Fruit fly (Drosophila melanogaster): ENCODE data around the gene Fkbp39.

The Fkbp39 gene

DNA sequence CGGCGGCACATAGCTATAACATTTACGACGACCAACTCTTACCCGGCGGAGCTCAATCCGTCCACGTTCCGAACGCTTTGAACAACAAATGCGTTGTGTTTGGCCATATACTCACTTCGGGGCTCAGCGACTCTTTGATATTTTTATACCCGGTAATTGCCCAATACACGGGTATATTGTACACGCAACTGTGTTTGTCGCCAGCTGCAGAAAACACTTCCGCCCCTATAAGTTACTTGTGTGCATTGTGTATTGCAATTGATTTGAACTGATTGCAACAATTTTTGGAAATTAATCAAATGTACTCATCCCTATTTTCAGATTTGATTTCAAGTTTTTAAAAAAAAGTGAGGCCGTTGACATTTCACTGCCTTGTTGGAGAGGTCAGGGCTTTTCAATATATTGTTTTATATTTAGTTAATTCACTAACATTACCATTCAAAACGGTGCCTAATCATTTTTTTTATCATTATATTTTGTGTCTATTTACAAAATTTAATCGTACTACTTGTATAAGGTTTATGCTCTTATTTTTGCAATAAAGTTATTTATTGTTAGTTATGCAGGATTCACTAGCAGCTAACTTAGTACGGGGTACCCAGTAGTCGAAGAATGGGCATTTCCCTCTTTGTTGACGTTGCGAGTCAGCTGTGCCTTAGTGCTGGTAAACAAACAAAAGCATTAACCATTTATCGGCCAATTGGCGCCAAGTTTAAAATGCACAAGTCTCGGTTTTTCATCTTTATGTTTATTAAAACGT lies 10.2 kb upstream of the Fkbp39 start, which contains the start of gene Nagk (continued):
- no peak for TF ChIP-seq CG2129 (GFP tag; IDR thresholded peaks at IDR 0.05; ENCODE audit: partially characterized antibody)
- TF ChIP-seq dysf (GFP tag; IDR thresholded peaks at IDR 0.05) = peak; percentile 34; the same call in 2 of the 3 replicates
- TF ChIP-seq CG17612 (GFP tag; IDR thresholded peaks at IDR 0.05) = no peak
- TF ChIP-seq CG4820 (GFP tag; optimal IDR thresholded peaks at IDR 0.05) = peak; percentile 53
- peak; percentile 79 for TF ChIP-seq lilli (GFP tag; optimal IDR thresholded peaks at IDR 0.05)
- TF ChIP-seq gce (GFP tag; IDR thresholded peaks at IDR 0.05) = no peak
- peak; percentile 78 for TF ChIP-seq CG18619 (GFP tag; optimal IDR thresholded peaks at IDR 0.05)
- no peak for TF ChIP-seq ERR (GFP tag; optimal IDR thresholded peaks at IDR 0.05)
- no peak for TF ChIP-seq Abd-B (GFP tag; optimal IDR thresholded peaks at IDR 0.05)
- no peak for TF ChIP-seq CG11560 (tag; IDR thresholded peaks at IDR 0.05)
- no peak for TF ChIP-seq CG7745 (tag; optimal IDR thresholded peaks at IDR 0.05)
- peak; percentile 14 for TF ChIP-seq CG15601 (tag; optimal IDR thresholded peaks at IDR 0.05)
- peak; percentile 16 for TF ChIP-seq CG5245 (GFP tag; optimal IDR thresholded peaks at IDR 0.05)
- peak; percentile 19 for TF ChIP-seq CG8089 (GFP tag; optimal IDR thresholded peaks at IDR 0.05)
- TF ChIP-seq unpg (GFP tag; optimal IDR thresholded peaks at IDR 0.05) = peak; percentile 11
- peak; percentile 4; the same call in 2 of the 3 replicates for TF ChIP-seq ase (GFP tag; IDR thresholded peaks at IDR 0.05)
- TF ChIP-seq yki (optimal IDR thresholded peaks at IDR 0.05) = no peak
- TF ChIP-seq Asciz (GFP tag; optimal IDR thresholded peaks at IDR 0.05) = no peak
- no peak for TF ChIP-seq croc (GFP tag; conservative IDR thresholded peaks at IDR 0.05)
- no peak for TF ChIP-seq CG17568 (GFP tag; optimal IDR thresholded peaks at IDR 0.05)
- TF ChIP-seq Atf-2 (GFP tag; optimal IDR thresholded peaks at IDR 0.05) = peak; percentile 69
- TF ChIP-seq CG14014 (GFP tag; IDR thresholded peaks at IDR 0.05) = peak; percentile 39
- TF ChIP-seq luna (GFP tag; optimal IDR thresholded peaks at IDR 0.05) = no peak
- TF ChIP-seq CG8388 (GFP tag; optimal IDR thresholded peaks at IDR 0.05) = peak; percentile 41
- 0 out of 2 replicates have a peak, but pooled peaks have one; percentile 9 for TF ChIP-seq Ada2b (GFP tag; IDR thresholded peaks at IDR 0.05)
- TF ChIP-seq CG4707 (GFP tag; optimal IDR thresholded peaks at IDR 0.05) = no peak
- TF ChIP-seq CG4360 (GFP tag; IDR thresholded peaks at IDR 0.05) = no peak
- TF ChIP-seq ro (GFP tag; IDR thresholded peaks at IDR 0.05) = no peak
- TF ChIP-seq chif (GFP tag; optimal IDR thresholded peaks at IDR 0.05) = peak; percentile 9 to 72
- TF ChIP-seq stc (GFP tag; IDR thresholded peaks at IDR 0.05) = 0 out of 2 replicates have a peak, but pooled peaks have one; percentile 6
- TF ChIP-seq lbe (GFP tag; optimal IDR thresholded peaks at IDR 0.05) = peak; percentile 55
- TF ChIP-seq tup (GFP tag; optimal IDR thresholded peaks at IDR 0.05) = no peak
- TF ChIP-seq CG13123 (GFP tag; optimal IDR thresholded peaks at IDR 0.05) = no peak
- TF ChIP-seq CTCF (GFP tag; optimal IDR thresholded peaks at IDR 0.05) = no peak
- no peak for TF ChIP-seq tio (GFP tag; optimal IDR thresholded peaks at IDR 0.05)
- TF ChIP-seq Meics (GFP tag; optimal IDR thresholded peaks at IDR 0.05) = peak; percentile 81
- TF ChIP-seq CG31388 (GFP tag; optimal IDR thresholded peaks at IDR 0.05) = peak; percentile 57
- no peak for TF ChIP-seq hb (GFP tag; IDR thresholded peaks at IDR 0.05; ENCODE audit: partially characterized antibody)
- TF ChIP-seq CG9817 (tag; optimal IDR thresholded peaks at IDR 0.05) = peak; percentile 47
- TF ChIP-seq CG12299 (tag; optimal IDR thresholded peaks at IDR 0.05) = no peak
- no peak for TF ChIP-seq zen2 (GFP tag; IDR thresholded peaks at IDR 0.05; ENCODE audit: partially characterized antibody)
- peak; percentile 28 for TF ChIP-seq Blimp-1 (GFP tag; optimal IDR thresholded peaks at IDR 0.05)
- no peak for TF ChIP-seq wdn (GFP tag; IDR thresholded peaks at IDR 0.05)
- no peak for TF ChIP-seq jumu (GFP tag; optimal IDR thresholded peaks at IDR 0.05)
- peak; percentile 79 for TF ChIP-seq CG10267 (tag; optimal IDR thresholded peaks at IDR 0.05)
- TF ChIP-seq gcm2 (GFP tag; optimal IDR thresholded peaks at IDR 0.05) = peak; percentile 57
- no peak for TF ChIP-seq Hmx (GFP tag; optimal IDR thresholded peaks at IDR 0.05)
- TF ChIP-seq Hand (GFP tag; optimal IDR thresholded peaks at IDR 0.05) = peak; percentile 12
- no peak for TF ChIP-seq TFAM (GFP tag; optimal IDR thresholded peaks at IDR 0.05)
- no peak for TF ChIP-seq Sox100B (GFP tag; optimal IDR thresholded peaks at IDR 0.05)

All from whole organism, embryonic.